Worm (Caenorhabditis elegans) whole organism, mixed stage, embryonic: ENCODE results near the gene C08B6.11.

ENCODE experiments used
- blmp-1 ChIP-seq: fragments of 150-350 bp; optimal IDR thresholded peaks from 2 replicates; lab custom pipeline; 2014; ENCODE audit warnings: missing biosample characterization, missing genetic modification characterization
- ceh-83 ChIP-seq: fragments of 200-800 bp; sonication (Bioruptor generic); optimal IDR thresholded peaks from 2 replicates; lab custom pipeline; 2018; ENCODE audit warnings: mild to moderate bottlenecking, missing genetic modification characterization, missing compliant biosample characterization
- cnd-1 ChIP-seq: fragments of 200-800 bp; sonication (Bioruptor generic); optimal IDR thresholded peaks from 2 replicates; lab custom pipeline; 2018; ENCODE audit warnings: mild to moderate bottlenecking, missing genetic modification characterization, missing compliant biosample characterization
- elt-1 ChIP-seq: sonication (generic microtip); optimal IDR thresholded peaks from 2 replicates; lab custom pipeline; 2017; ENCODE audit warnings: missing genetic modification characterization, mild to moderate bottlenecking, missing compliant biosample characterization, antibody characterized with exemption, moderate library complexity, borderline replicate concordance; ENCODE audit not compliant: insufficient read depth
- elt-3 ChIP-seq: fragments of 150-350 bp; optimal IDR thresholded peaks from 2 replicates; lab custom pipeline; 2014; ENCODE audit warnings: missing biosample characterization, missing genetic modification characterization
- hlh-1 ChIP-seq: fragments of 150-350 bp; optimal IDR thresholded peaks from 2 replicates; lab custom pipeline; 2014; ENCODE audit warnings: missing biosample characterization, missing genetic modification reagents, missing genetic modification characterization
- lin-32 ChIP-seq: fragments of 200-800 bp; sonication (Bioruptor generic); optimal IDR thresholded peaks from 2 replicates; lab custom pipeline; 2018; ENCODE audit warnings: mild to moderate bottlenecking, missing genetic modification characterization, missing compliant biosample characterization
- lsy-2 ChIP-seq: fragments of 150-350 bp; optimal IDR thresholded peaks from 2 replicates; lab custom pipeline; 2014; ENCODE audit warnings: missing biosample characterization, missing genetic modification characterization
- mls-2 ChIP-seq: sonication (generic microtip); optimal IDR thresholded peaks from 2 replicates; lab custom pipeline; 2016; ENCODE audit warnings: mild to moderate bottlenecking, missing genetic modification characterization, moderate library complexity, missing compliant biosample characterization
- nhr-237 ChIP-seq: fragments of 150-350 bp; optimal IDR thresholded peaks from 2 replicates; lab custom pipeline; 2014; ENCODE audit warnings: missing biosample characterization, missing genetic modification characterization
- nhr-76 ChIP-seq: sonication (generic microtip); optimal IDR thresholded peaks from 2 replicates; lab custom pipeline; 2017; ENCODE audit warnings: missing biosample characterization, missing genetic modification characterization
- pha-4 ChIP-seq: fragments of 150-350 bp; optimal IDR thresholded peaks from 2 replicates; lab custom pipeline; 2018; ENCODE audit warnings: missing biosample characterization, missing genetic modification reagents, missing genetic modification characterization
- snpc-4 ChIP-seq: fragments of 150-350 bp; optimal IDR thresholded peaks from 2 replicates; lab custom pipeline; 2014; ENCODE audit warnings: missing biosample characterization, missing genetic modification characterization

DNA sequence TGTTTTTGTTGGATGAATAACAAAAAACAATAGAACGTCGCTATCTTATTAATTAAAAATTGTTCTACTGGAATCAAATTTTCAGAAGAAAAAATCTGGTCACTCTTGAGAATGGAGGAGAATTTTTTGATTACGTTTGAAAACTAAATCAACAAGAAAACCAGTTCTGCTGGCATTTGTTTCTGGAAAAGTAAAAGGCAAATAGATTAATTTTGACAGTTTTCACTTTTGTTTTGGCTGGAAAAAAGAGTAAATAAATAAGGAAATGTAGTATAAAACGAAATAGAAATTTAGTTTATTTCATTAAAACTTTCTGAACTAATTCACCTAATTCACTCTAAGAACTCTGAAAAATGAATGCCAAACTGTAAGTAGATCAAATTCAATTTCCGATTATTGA, 43.2 kb upstream of the C08B6.11 start, which contains the start of gene fipr-13:
- TF ChIP-seq blmp-1 (tag; lab: Kevin White, UChicago): no peak
- TF ChIP-seq cnd-1 (tag; lab: Kevin White, UChicago): no peak
- no peak for TF ChIP-seq lsy-2
- no peak for TF ChIP-seq mls-2 (tag; lab: Kevin White, UChicago)
- no peak for TF ChIP-seq snpc-4
- TF ChIP-seq ceh-83: no peak
- TF ChIP-seq nhr-237 (tag; lab: Kevin White, UChicago): no peak
- TF ChIP-seq elt-3 (tag; lab: Kevin White, UChicago): no peak
- TF ChIP-seq pha-4: no peak
- TF ChIP-seq nhr-76 (tag; lab: Kevin White, UChicago): no peak
- TF ChIP-seq hlh-1 (tag; lab: Kevin White, UChicago): no peak
- TF ChIP-seq elt-1 (tag; lab: Kevin White, UChicago): no peak
- no peak for TF ChIP-seq lin-32 (GFP tag; lab: Kevin White, UChicago)
